Worm (Caenorhabditis elegans): Measurements from ENCODE around the gene E04F6.6.

E04F6.6 gene

ce11 chrII:7238248-7238647, 38.9 kb upstream of the E04F6.6 start, which contains the start of gene aqp-1 (continued):
- TF ChIP-seq alr-1 (tag; optimal IDR thresholded peaks at IDR 0.05; ENCODE audit: borderline replicate concordance) (no peak), sox-4 (tag; optimal IDR thresholded peaks at IDR 0.05) (no peak), jun-1 (tag; optimal IDR thresholded peaks at IDR 0.05) (no peak), fkh-4 (tag; optimal IDR thresholded peaks at IDR 0.05; ENCODE audit: borderline replicate concordance) (no peak), nhr-19 (GFP tag; conservative IDR thresholded peaks at IDR 0.05) (peak; percentile 68), unc-86 (tag; optimal IDR thresholded peaks at IDR 0.05) (no peak), C16A3.4 (tag; optimal IDR thresholded peaks at IDR 0.05) (no peak), sup-37 (GFP tag; optimal IDR thresholded peaks at IDR 0.05) (no peak), aha-1 (tag; optimal IDR thresholded peaks at IDR 0.05) (no peak), nhr-71 (tag; optimal IDR thresholded peaks at IDR 0.05) (peak; percentile 16), lsy-2 (tag; optimal IDR thresholded peaks at IDR 0.05) (no peak), Y116A8C.19 (tag; optimal IDR thresholded peaks at IDR 0.05; ENCODE audit: borderline replicate concordance) (no peak), nhr-11 (tag; optimal IDR thresholded peaks at IDR 0.05) (no peak), lin-14 (GFP tag; optimal IDR thresholded peaks at IDR 0.05) (no peak), F16B12.6 (tag; optimal IDR thresholded peaks at IDR 0.05) (no peak), nhr-20 (tag; optimal IDR thresholded peaks at IDR 0.05) (peak; percentile 23), efl-3 (GFP tag; optimal IDR thresholded peaks at IDR 0.05) (no peak), elt-2 (tag; optimal IDR thresholded peaks at IDR 0.05) (peak; percentile 95), fkh-8 (tag; optimal IDR thresholded peaks at IDR 0.05) (no peak), unc-98 (GFP tag; IDR thresholded peaks at IDR 0.05) (no peak), zip-4 (GFP tag; optimal IDR thresholded peaks at IDR 0.05) (no peak), pax-3 (tag; optimal IDR thresholded peaks at IDR 0.05) (no peak), ces-1 (GFP tag; optimal IDR thresholded peaks at IDR 0.05) (no peak), C04F5.9 (tag; optimal IDR thresholded peaks at IDR 0.05) (no peak), mdl-1 (tag; optimal IDR thresholded peaks at IDR 0.05) (peak in 1 of 2 experiments; percentile 2), fos-1 (tag; optimal IDR thresholded peaks at IDR 0.05) (no peak), lin-39 (tag; optimal IDR thresholded peaks at IDR 0.05) (no peak), skn-1 (tag; optimal IDR thresholded peaks at IDR 0.05) (no peak), ceh-82 (tag; optimal IDR thresholded peaks at IDR 0.05) (no peak), C34B4.2 (tag; optimal IDR thresholded peaks at IDR 0.05) (no peak)

- no peak for TF ChIP-seq F16B12.6 (tag; optimal IDR thresholded peaks at IDR 0.05)
- no peak for TF ChIP-seq Y116A8C.19 (tag; optimal IDR thresholded peaks at IDR 0.05; ENCODE audit: borderline replicate concordance)
- peak; percentile 2 for TF ChIP-seq nhr-71 (tag; optimal IDR thresholded peaks at IDR 0.05)
- no peak for TF ChIP-seq C04F5.9 (tag; optimal IDR thresholded peaks at IDR 0.05)
- no peak for TF ChIP-seq ceh-90 (tag; optimal IDR thresholded peaks at IDR 0.05)
- peak in 1 of 2 experiments; percentile 17 for TF ChIP-seq lin-35 (GFP tag; optimal IDR thresholded peaks at IDR 0.05)
- no peak for TF ChIP-seq rnt-1 (tag; optimal IDR thresholded peaks at IDR 0.05)
- TF ChIP-seq aly-2 (tag; optimal IDR thresholded peaks at IDR 0.05) = no peak
- no peak for TF ChIP-seq egl-27 (tag; optimal IDR thresholded peaks at IDR 0.05)
- TF ChIP-seq efl-1 (optimal IDR thresholded peaks at IDR 0.05) = no peak
- TF ChIP-seq efl-1 (GFP tag; optimal IDR thresholded peaks at IDR 0.05 in 1 of 2) = peak in 1 of 2 experiments; percentile 33
- no peak for TF ChIP-seq fos-1 (tag; optimal IDR thresholded peaks at IDR 0.05)
- peak; percentile 8 for TF ChIP-seq elt-2 (tag; optimal IDR thresholded peaks at IDR 0.05)
Measured at ce11 chrII:7236937-7237336, 37.6 kb upstream of the E04F6.6 start.

- TF ChIP-seq egl-13 (tag; optimal IDR thresholded peaks at IDR 0.05) (no peak), fkh-8 (tag; optimal IDR thresholded peaks at IDR 0.05) (no peak), pqm-1 (tag; optimal IDR thresholded peaks at IDR 0.05) (no peak), nhr-76 (tag; optimal IDR thresholded peaks at IDR 0.05) (no peak), unc-62 (GFP tag; optimal IDR thresholded peaks at IDR 0.05) (no peak), elt-2 (tag; optimal IDR thresholded peaks at IDR 0.05) (peak; percentile 32), ceh-63 (GFP tag; optimal IDR thresholded peaks at IDR 0.05) (no peak), dsc-1 (tag; optimal IDR thresholded peaks at IDR 0.05) (no peak), lsy-2 (tag; optimal IDR thresholded peaks at IDR 0.05) (no peak), vab-15 (tag; optimal IDR thresholded peaks at IDR 0.05) (no peak), nhr-11 (tag; optimal IDR thresholded peaks at IDR 0.05) (no peak), lin-35 (GFP tag; optimal IDR thresholded peaks at IDR 0.05) (peak in 1 of 2 experiments; percentile 4), lin-14 (GFP tag; optimal IDR thresholded peaks at IDR 0.05) (no peak), mdl-1 (tag; optimal IDR thresholded peaks at IDR 0.05) (no peak), ets-5 (GFP tag; IDR thresholded peaks at IDR 0.05) (no peak), isw-1 (GFP tag; IDR thresholded peaks at IDR 0.05) (no peak), efl-1 (optimal IDR thresholded peaks at IDR 0.05) (no peak), efl-1 (GFP tag; optimal IDR thresholded peaks at IDR 0.05 in 1 of 2) (peak in 1 of 2 experiments; percentile 65), nhr-28 (tag; optimal IDR thresholded peaks at IDR 0.05) (no peak), sup-37 (GFP tag; optimal IDR thresholded peaks at IDR 0.05) (no peak), nhr-20 (tag; optimal IDR thresholded peaks at IDR 0.05) (no peak)
Measured at ce11 chrII:7233274-7233673, 33.9 kb upstream of the E04F6.6 start.
